Fruit fly (Drosophila melanogaster) S2 (cell line): ENCODE results near the gene Rad23.

Experiments used
- CG8478 ChIP-seq: fragments of >200 bp; optimal IDR thresholded peaks from 2 replicates; lab custom pipeline; 2018
- CTCF ChIP-seq, 2 experiments: fragments of >200 bp; optimal IDR thresholded peaks; 2 replicates each; lab custom pipeline; 2018

DNA sequence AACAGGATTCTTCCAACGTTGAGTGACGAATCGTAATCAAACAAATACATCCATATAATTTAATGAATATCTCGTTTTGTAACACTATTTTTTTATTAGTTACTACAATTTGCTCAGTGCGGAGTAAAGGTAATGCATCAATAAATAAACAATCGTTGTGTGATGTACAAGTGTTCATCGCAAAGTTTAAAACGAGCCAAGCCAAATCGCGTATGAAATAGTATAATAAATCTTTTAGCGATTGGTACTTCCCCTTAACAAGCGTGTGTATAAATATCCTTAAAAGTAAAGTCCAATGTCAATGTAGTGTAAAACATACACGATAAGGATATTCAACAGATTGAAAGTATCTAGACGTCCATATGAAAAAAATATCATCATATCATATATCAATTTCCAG lies 7.4 kb downstream of the Rad23 start:
- TF ChIP-seq CTCF (optimal IDR thresholded peaks at IDR 0.05; lab: Kevin White, UChicago) (no peak), CG8478 (lab: Kevin White, UChicago) (no peak)
